Worm (Caenorhabditis elegans): Measurements from ENCODE around the gene nlp-61.

nlp-61 gene

DNA sequence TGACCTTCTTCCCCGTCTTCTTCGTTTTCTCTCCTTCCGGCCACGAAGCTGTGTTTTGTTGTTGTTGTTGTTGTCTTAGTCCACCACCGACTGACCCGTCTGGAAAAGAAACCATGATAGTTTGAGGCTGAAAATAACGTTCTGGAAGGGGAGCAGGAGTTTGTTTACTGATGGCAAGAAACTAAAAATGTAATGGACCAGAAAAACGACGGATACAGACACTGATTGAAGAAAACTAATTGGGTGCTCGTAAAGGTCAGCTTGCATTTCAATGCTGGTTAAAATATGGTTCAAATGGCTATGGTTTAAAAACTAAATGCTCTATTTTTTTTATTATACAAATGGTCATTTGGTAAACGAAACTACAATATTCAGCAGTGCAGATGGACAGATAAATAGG is 17.9 kb downstream of the nlp-61 start, which contains the start of gene F26A10.2:
Gene F26A10.2, minus strand, starts transcription at position 101 of the 400 bp plus-strand sequence.
- TF ChIP-seq daf-8 (GFP tag; IDR thresholded peaks at IDR 0.05) (no peak), T20F7.1 (GFP tag; optimal IDR thresholded peaks at IDR 0.05) (no peak), mxl-2 (GFP tag; conservative IDR thresholded peaks at IDR 0.05) (no peak), lir-3 (tag; optimal IDR thresholded peaks at IDR 0.05) (no peak), php-3 (GFP tag; IDR thresholded peaks at IDR 0.05) (no peak), aly-2 (tag; optimal IDR thresholded peaks at IDR 0.05) (no peak), ZK546.5 (tag; optimal IDR thresholded peaks at IDR 0.05) (no peak), mdt-29 (GFP tag; IDR thresholded peaks at IDR 0.05) (no peak), nhr-28 (tag; optimal IDR thresholded peaks at IDR 0.05) (no peak), nhr-11 (tag; optimal IDR thresholded peaks at IDR 0.05) (no peak), daf-19 (GFP tag; conservative IDR thresholded peaks at IDR 0.05) (no peak), ceh-82 (tag; optimal IDR thresholded peaks at IDR 0.05) (no peak), lin-29 (GFP tag; IDR thresholded peaks at IDR 0.05) (no peak), hmg-1.1 (GFP tag; IDR thresholded peaks at IDR 0.05) (no peak), tra-1 (GFP tag; IDR thresholded peaks at IDR 0.05) (no peak), dmd-9 (GFP tag; IDR thresholded peaks at IDR 0.05) (no peak), zfp-2 (tag; optimal IDR thresholded peaks at IDR 0.05) (no peak), mes-2 (tag; optimal IDR thresholded peaks at IDR 0.05; ENCODE audit: poor library complexity, severe bottlenecking) (no peak)

DNA sequence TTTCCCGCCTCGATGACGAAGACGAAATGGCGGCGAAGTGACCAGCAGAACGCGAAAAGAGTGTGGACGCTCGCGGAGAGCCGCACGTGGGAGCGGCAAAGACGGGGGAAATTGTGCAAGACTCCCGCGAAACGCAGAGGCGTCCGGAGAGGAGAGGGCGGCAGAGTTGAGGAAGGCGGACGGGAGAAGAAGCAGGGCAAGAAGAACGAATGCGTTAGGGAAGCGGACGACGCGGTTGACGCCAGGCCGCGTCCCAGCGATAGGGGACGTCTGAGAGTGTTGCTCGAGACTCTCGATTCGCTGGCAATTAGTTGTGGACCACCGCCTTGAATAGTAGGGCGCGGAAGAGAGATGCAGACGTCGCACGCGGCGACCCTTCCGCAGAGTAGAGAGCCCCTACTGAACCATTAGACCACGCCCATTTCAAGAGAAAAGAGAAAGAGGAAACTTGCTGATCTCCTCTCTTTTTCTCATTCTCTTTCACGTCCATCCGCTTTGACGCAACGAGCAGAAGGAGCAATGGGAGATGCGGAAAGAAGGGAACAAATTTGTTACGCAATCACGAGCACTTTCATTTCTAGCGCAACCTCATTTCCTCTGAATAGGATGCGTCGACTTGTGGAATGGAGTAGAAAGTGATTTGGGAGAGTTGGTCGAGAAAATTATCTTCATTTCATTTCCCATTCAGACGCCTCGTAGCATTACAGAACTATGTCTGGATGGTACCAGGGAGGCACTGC is 23.9 kb downstream of the nlp-61 start:
- no peak for TF ChIP-seq ceh-20 (GFP tag; IDR thresholded peaks at IDR 0.05)
- peak; percentile 29 for TF ChIP-seq F37D6.2 (tag; optimal IDR thresholded peaks at IDR 0.05)
- peak; percentile 58 for TF ChIP-seq aha-1 (tag)
- no peak for TF ChIP-seq lir-3 (tag; optimal IDR thresholded peaks at IDR 0.05)
- TF ChIP-seq D1046.2 (GFP tag; IDR thresholded peaks at IDR 0.05): no peak
- no peak for TF ChIP-seq egl-27 (tag; optimal IDR thresholded peaks at IDR 0.05)
- TF ChIP-seq unc-39 (tag; optimal IDR thresholded peaks at IDR 0.05): no peak
- TF ChIP-seq snpc-4 (tag; optimal IDR thresholded peaks at IDR 0.05): no peak
- TF ChIP-seq nhr-25 (tag; optimal IDR thresholded peaks at IDR 0.05; ENCODE audit: borderline replicate concordance, insufficient read depth): no peak
- peak; percentile 54; the same call in 1 of the 2 replicates for TF ChIP-seq madf-9 (GFP tag; conservative IDR thresholded peaks at IDR 0.05)
- TF ChIP-seq tra-1 (GFP tag; IDR thresholded peaks at IDR 0.05): no peak
- no peak for TF ChIP-seq ZK546.5 (tag; optimal IDR thresholded peaks at IDR 0.05)
- TF ChIP-seq Y5F2A.4 (GFP tag; optimal IDR thresholded peaks at IDR 0.05): no peak
- no peak for TF ChIP-seq nhr-10 (tag; optimal IDR thresholded peaks at IDR 0.05)
- TF ChIP-seq lin-38 (GFP tag; IDR thresholded peaks at IDR 0.05): no peak
- no peak for TF ChIP-seq nhr-28 (tag; optimal IDR thresholded peaks at IDR 0.05)
- no peak for TF ChIP-seq lsy-2 (tag; optimal IDR thresholded peaks at IDR 0.05)
- no peak for TF ChIP-seq dmd-8 (GFP tag; IDR thresholded peaks at IDR 0.05)
- TF ChIP-seq zip-11 (GFP tag; IDR thresholded peaks at IDR 0.05): no peak
- no peak for TF ChIP-seq daf-19 (GFP tag; conservative IDR thresholded peaks at IDR 0.05)
- peak; percentile 47; the same call in 1 of the 2 replicates for TF ChIP-seq hmg-1.1 (GFP tag; IDR thresholded peaks at IDR 0.05)
- no peak for TF ChIP-seq unc-130 (GFP tag; optimal IDR thresholded peaks at IDR 0.05)
- TF ChIP-seq ceh-32 (tag; optimal IDR thresholded peaks at IDR 0.05; ENCODE audit: poor library complexity): peak; percentile 3
- TF ChIP-seq attf-4 (tag; optimal IDR thresholded peaks at IDR 0.05): no peak
- TF ChIP-seq nhr-76 (tag; optimal IDR thresholded peaks at IDR 0.05): no peak
- no peak for TF ChIP-seq pqm-1 (tag; optimal IDR thresholded peaks at IDR 0.05)
- no peak for TF ChIP-seq T20F7.1 (GFP tag; optimal IDR thresholded peaks at IDR 0.05)
- peak in 1 of 2 experiments; percentile 11 for TF ChIP-seq daf-16 (GFP tag; optimal IDR thresholded peaks at IDR 0.05)
- no peak for TF ChIP-seq daf-16 (tag; optimal IDR thresholded peaks at IDR 0.05)
- TF ChIP-seq lin-29 (GFP tag; IDR thresholded peaks at IDR 0.05): no peak
- TF ChIP-seq zfp-2 (tag; optimal IDR thresholded peaks at IDR 0.05): no peak
- TF ChIP-seq dve-1 (tag; optimal IDR thresholded peaks at IDR 0.05; ENCODE audit: insufficient read depth): no peak
- TF ChIP-seq lin-39 (tag; optimal IDR thresholded peaks at IDR 0.05): no peak
- TF ChIP-seq R02D3.7 (tag; optimal IDR thresholded peaks at IDR 0.05): no peak
- TF ChIP-seq hif-1 (tag; optimal IDR thresholded peaks at IDR 0.05): peak in 1 of 2 experiments; percentile 44
- TF ChIP-seq lin-1 (GFP tag; IDR thresholded peaks at IDR 0.05): no peak
- TF ChIP-seq egl-43 (GFP tag; IDR thresholded peaks at IDR 0.05): 0 out of 2 replicates have a peak, but pooled peaks have one; percentile 13
- no peak for TF ChIP-seq dmd-6 (GFP tag; IDR thresholded peaks at IDR 0.05)
- no peak for TF ChIP-seq ceh-82 (tag; optimal IDR thresholded peaks at IDR 0.05)

Data from whole organism, L4 larva.